Worm (Caenorhabditis elegans) whole organism, young adult: ENCODE data around the gene T22D1.8.

Source experiments
- B0019.2 ChIP-seq: fragments of 200-800 bp; sonication (Bioruptor generic); conservative IDR thresholded peaks from 2 replicates; pipeline ENCODE4 v1.3.6; 2022; ENCODE audit warnings: missing genetic modification reagents, missing genetic modification characterization, missing compliant biosample characterization
- B0261.1 ChIP-seq: sonication (generic microtip); optimal IDR thresholded peaks from 2 replicates; lab custom pipeline; 2016; ENCODE audit warnings: mild to moderate bottlenecking, missing genetic modification characterization, moderate library complexity, missing compliant biosample characterization
- B0336.3 ChIP-seq: fragments of 200-800 bp; sonication (Bioruptor generic); IDR thresholded peaks from 2 replicates; pipeline ENCODE4 v1.3.6; 2022; ENCODE audit warnings: missing genetic modification characterization, missing compliant biosample characterization
- F49E8.2 ChIP-seq: sonication (generic microtip); optimal IDR thresholded peaks from 3 replicates; lab custom pipeline; 2017; ENCODE audit warnings: missing genetic modification characterization, mild to moderate bottlenecking, missing compliant biosample characterization, antibody characterized with exemption, moderate library complexity; ENCODE audit not compliant: insufficient read depth
- F52B5.7 ChIP-seq: sonication (generic microtip); optimal IDR thresholded peaks from 2 replicates; lab custom pipeline; 2016; ENCODE audit warnings: mild to moderate bottlenecking, missing genetic modification characterization, missing compliant biosample characterization
- F55B11.4 ChIP-seq: sonication (generic microtip); optimal IDR thresholded peaks from 2 replicates; lab custom pipeline; 2016; ENCODE audit warnings: missing compliant biosample characterization, missing genetic modification characterization, borderline replicate concordance; ENCODE audit not compliant: insufficient read depth
- F57C9.4 ChIP-seq: sonication (generic microtip); optimal IDR thresholded peaks from 2 replicates; lab custom pipeline; 2017; ENCODE audit warnings: mild to moderate bottlenecking, missing genetic modification characterization, missing compliant biosample characterization
- K12H6.12 ChIP-seq: fragments of 200-800 bp; sonication (Bioruptor generic); optimal IDR thresholded peaks from 2 replicates; lab custom pipeline; 2018; ENCODE audit warnings: mild to moderate bottlenecking, missing genetic modification characterization, missing compliant biosample characterization
- Y53G8AR.9 ChIP-seq: fragments of 200-800 bp; sonication (Bioruptor generic); conservative IDR thresholded peaks from 2 replicates; pipeline ENCODE4 v1.3.6; 2022; ENCODE audit warnings: missing genetic modification reagents, missing genetic modification characterization, missing compliant biosample characterization
- Y56A3A.18 ChIP-seq: fragments of 200-800 bp; sonication (Bioruptor generic); IDR thresholded peaks from 2 replicates; pipeline ENCODE4 v1.3.6; 2022; ENCODE audit warnings: missing genetic modification reagents, missing genetic modification characterization, missing compliant biosample characterization
- ama-1 ChIP-seq, 3 experiments: fragments of 150-350 bp in 1 of 3; sonication (generic microtip) in 2 of 3; optimal IDR thresholded peaks; 2 replicates each; lab custom pipeline; 2014 to 2018; ENCODE audit warnings: missing biosample characterization in 2 of 3, missing genetic modification characterization in 2 of 3, missing genetic modification reagents in 2 of 3
- aptf-2 ChIP-seq: fragments of 200-800 bp; sonication (Bioruptor generic); conservative IDR thresholded peaks from 2 replicates; pipeline ENCODE4 v1.3.6; 2022; ENCODE audit warnings: missing genetic modification reagents, missing genetic modification characterization, missing compliant biosample characterization
- atf-7 ChIP-seq: sonication (generic microtip); optimal IDR thresholded peaks from 2 replicates; lab custom pipeline; 2017; ENCODE audit warnings: mild to moderate bottlenecking, missing genetic modification characterization, missing compliant biosample characterization
- ceh-40 ChIP-seq: fragments of 200-800 bp; sonication (Bioruptor generic); IDR thresholded peaks from 2 replicates; pipeline ENCODE4 v1.3.6; 2022; ENCODE audit warnings: missing genetic modification characterization, missing compliant biosample characterization
- chd-7 ChIP-seq: sonication (generic microtip); optimal IDR thresholded peaks from 2 replicates; lab custom pipeline; 2016; ENCODE audit warnings: mild to moderate bottlenecking, missing genetic modification characterization, moderate library complexity, missing compliant biosample characterization
- die-1 ChIP-seq: sonication (generic microtip); optimal IDR thresholded peaks from 2 replicates; lab custom pipeline; 2016; ENCODE audit warnings: missing genotype, mild to moderate bottlenecking, missing genetic modification characterization, missing compliant biosample characterization
- efl-1 ChIP-seq: fragments of 150-350 bp; optimal IDR thresholded peaks from 2 replicates; lab custom pipeline; 2014; ENCODE audit warnings: missing biosample characterization, missing genetic modification reagents, missing genetic modification characterization
- egrh-3 ChIP-seq: fragments of 200-800 bp; sonication (Bioruptor generic); IDR thresholded peaks from 2 replicates; pipeline ENCODE4 v1.3.6; 2022; ENCODE audit warnings: missing genetic modification reagents, missing genetic modification characterization, missing compliant biosample characterization
- hlh-12 ChIP-seq: sonication (generic microtip); optimal IDR thresholded peaks from 2 replicates; lab custom pipeline; 2016; ENCODE audit warnings: missing genetic modification characterization, missing compliant biosample characterization
- let-526 ChIP-seq: fragments of 200-800 bp; sonication (Bioruptor generic); IDR thresholded peaks from 2 replicates; pipeline ENCODE4 v1.3.6; 2022; ENCODE audit warnings: missing genetic modification reagents, missing genetic modification characterization, missing compliant biosample characterization
- let-607 ChIP-seq, 2 experiments: fragments of 200-800 bp in 1 of 2; sonication (Bioruptor generic) in 1 of 2; sonication (generic microtip) in 1 of 2; optimal IDR thresholded peaks; 2 replicates each; lab custom pipeline; 2016 to 2018; ENCODE audit warnings: mild to moderate bottlenecking in 2 of 2, missing compliant biosample characterization in 2 of 2, missing genetic modification characterization in 2 of 2, moderate library complexity in 2 of 2, missing genotype in 1 of 2
- lin-35 ChIP-seq, 3 experiments: fragments of 150-350 bp in 2 of 3; sonication (generic microtip) in 1 of 3; optimal IDR thresholded peaks; 2 replicates each; lab custom pipeline; 2014 to 2018; ENCODE audit warnings: missing biosample characterization in 3 of 3, missing genetic modification characterization in 3 of 3, missing genetic modification reagents in 3 of 3
- lsl-1 ChIP-seq: fragments of 200-800 bp; sonication (Bioruptor generic); optimal IDR thresholded peaks from 2 replicates; lab custom pipeline; 2018; ENCODE audit warnings: mild to moderate bottlenecking, missing genetic modification characterization, moderate library complexity, missing compliant biosample characterization
- madf-10 ChIP-seq: sonication (generic microtip); optimal IDR thresholded peaks from 2 replicates; lab custom pipeline; 2016; ENCODE audit warnings: mild to moderate bottlenecking, missing genetic modification characterization, missing compliant biosample characterization
- mcd-1 ChIP-seq: fragments of 200-800 bp; sonication (Bioruptor generic); IDR thresholded peaks from 2 replicates; pipeline ENCODE4 v1.3.6; 2022; ENCODE audit warnings: missing genetic modification reagents, missing genetic modification characterization, missing compliant biosample characterization
- mel-28 ChIP-seq: sonication (generic microtip); optimal IDR thresholded peaks from 2 replicates; lab custom pipeline; 2016; ENCODE audit warnings: borderline replicate concordance, mild to moderate bottlenecking, missing genetic modification characterization, missing compliant biosample characterization
- mes-4 ChIP-seq: sonication (generic microtip); optimal IDR thresholded peaks from 2 replicates; lab custom pipeline; 2016; ENCODE audit warnings: missing genotype, missing genetic modification characterization, missing compliant biosample characterization
- nfya-1 ChIP-seq: sonication (generic microtip); optimal IDR thresholded peaks from 2 replicates; lab custom pipeline; 2017; ENCODE audit warnings: antibody characterized with exemption, missing compliant biosample characterization, missing genetic modification characterization, borderline replicate concordance; ENCODE audit not compliant: insufficient read depth
- nfyb-1 ChIP-seq: fragments of 200-800 bp; sonication (Bioruptor generic); IDR thresholded peaks from 2 replicates; pipeline ENCODE4 v1.3.6; 2022; ENCODE audit warnings: missing genetic modification reagents, missing genetic modification characterization, missing compliant biosample characterization
- rcor-1 ChIP-seq: fragments of 200-800 bp; sonication (Bioruptor generic); IDR thresholded peaks from 2 replicates; pipeline ENCODE4 v1.3.6; 2022; ENCODE audit warnings: missing genetic modification reagents, missing genetic modification characterization, missing compliant biosample characterization
- rec-8 ChIP-seq, 2 experiments: sonication (generic microtip); optimal IDR thresholded peaks; 2 replicates each; lab custom pipeline; 2016; ENCODE audit warnings: mild to moderate bottlenecking in 2 of 2, missing genetic modification characterization in 2 of 2, missing genetic modification reagents in 2 of 2, missing genotype in 2 of 2, missing biosample characterization in 1 of 2, missing compliant biosample characterization in 1 of 2, moderate library complexity in 1 of 2
- sdz-38 ChIP-seq: sonication (generic microtip); optimal IDR thresholded peaks from 2 replicates; lab custom pipeline; 2016; ENCODE audit warnings: missing genotype, missing genetic modification characterization, missing compliant biosample characterization
- sea-2 ChIP-seq: fragments of 200-800 bp; sonication (Bioruptor generic); IDR thresholded peaks from 2 replicates; pipeline ENCODE4 v1.3.6; 2022; ENCODE audit warnings: missing genetic modification characterization, missing compliant biosample characterization
- snpc-1.1 ChIP-seq: sonication (generic microtip); optimal IDR thresholded peaks from 2 replicates; lab custom pipeline; 2017; ENCODE audit warnings: missing genetic modification characterization, mild to moderate bottlenecking, missing compliant biosample characterization, antibody characterized with exemption, moderate library complexity, missing genotype, missing genetic modification reagents; ENCODE audit not compliant: insufficient read depth
- snpc-3.4 ChIP-seq: sonication (generic microtip); optimal IDR thresholded peaks from 2 replicates; lab custom pipeline; 2017; ENCODE audit warnings: missing genetic modification characterization, mild to moderate bottlenecking, missing compliant biosample characterization, antibody characterized with exemption, moderate library complexity, missing genotype, missing genetic modification reagents
- tbp1 ChIP-seq: fragments of 200-800 bp; sonication (Bioruptor generic); optimal IDR thresholded peaks from 2 replicates; lab custom pipeline; 2018; ENCODE audit warnings: mild to moderate bottlenecking, missing genetic modification characterization, missing compliant biosample characterization
- xnd-1 ChIP-seq: sonication (generic microtip); optimal IDR thresholded peaks from 2 replicates; lab custom pipeline; 2016; ENCODE audit warnings: missing genotype, missing genetic modification reagents, missing genetic modification characterization, missing compliant biosample characterization

T22D1.8 gene

DNA sequence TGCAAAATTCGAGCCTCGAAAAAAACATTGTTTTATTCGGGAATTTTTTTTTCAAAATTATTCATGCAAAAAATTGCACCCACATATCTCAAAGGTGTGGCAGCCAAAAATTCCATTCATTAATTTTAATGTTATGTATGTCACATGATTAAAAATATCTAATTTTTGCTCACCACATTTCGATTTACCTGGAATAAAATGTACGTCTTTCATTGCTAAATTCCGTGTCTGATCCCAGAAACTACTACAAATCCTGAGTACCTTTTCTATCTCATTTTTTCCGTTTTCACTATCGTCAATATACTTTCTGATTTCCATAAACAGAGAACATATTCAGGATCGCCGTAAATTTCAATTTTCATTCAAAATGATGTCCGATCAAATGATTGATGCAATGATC lies 33.2 kb downstream of the T22D1.8 start, which contains the start of gene srx-19:
srx-19 (plus strand) TSS at position 301 of the 400 bp plus-strand sequence.
- no peak for TF ChIP-seq F49E8.2
- TF ChIP-seq F52B5.7 (tag; lab: Kevin White, UChicago) = no peak
- TF ChIP-seq mes-4 (tag; lab: Kevin White, UChicago) = no peak
- TF ChIP-seq hlh-12 (tag; lab: Kevin White, UChicago) = no peak
- TF ChIP-seq B0261.1 (tag; lab: Kevin White, UChicago) = no peak
- TF ChIP-seq chd-7 (tag; lab: Kevin White, UChicago) = no peak
- TF ChIP-seq F55B11.4 (tag; lab: Kevin White, UChicago) = no peak
- no peak for TF ChIP-seq B0019.2 (GFP tag; lab: Robert Waterston, UW)
- no peak for TF ChIP-seq tbp1 (GFP tag; lab: Kevin White, UChicago)
- no peak for TF ChIP-seq ama-1 (optimal IDR thresholded peaks at IDR 0.05; lab: Kevin White, UChicago)
- no peak for TF ChIP-seq ama-1 (GFP tag; optimal IDR thresholded peaks at IDR 0.05; lab: Kevin White, UChicago)
- no peak for TF ChIP-seq atf-7
- no peak for TF ChIP-seq F57C9.4 (tag; lab: Kevin White, UChicago)
- no peak for TF ChIP-seq mel-28
- no peak for TF ChIP-seq egrh-3 (GFP tag; lab: Robert Waterston, UW)
- no peak for TF ChIP-seq madf-10
- TF ChIP-seq nfyb-1 = no peak
- no peak for TF ChIP-seq aptf-2 (GFP tag; lab: Robert Waterston, UW)
- TF ChIP-seq sea-2 (GFP tag; lab: Robert Waterston, UW) = no peak
- TF ChIP-seq, all 124 proteins: peak for 0

ce11 chrIV:6867791-6868190 lies 38.4 kb downstream of the T22D1.8 start, which contains the start of gene srx-20:
TSS of gene srx-20 (plus strand) at chrIV:6868091.
- TF ChIP-seq rec-8 (tag; optimal IDR thresholded peaks at IDR 0.05; lab: Kevin White, UChicago) = no peak
- TF ChIP-seq die-1 = no peak
- no peak for TF ChIP-seq snpc-3.4 (tag; lab: Kevin White, UChicago)
- no peak for TF ChIP-seq Y56A3A.18 (GFP tag; lab: Robert Waterston, UW)
- no peak for TF ChIP-seq efl-1 (GFP tag; lab: Kevin White, UChicago)
- TF ChIP-seq let-607 (tag; optimal IDR thresholded peaks at IDR 0.05; lab: Kevin White, UChicago) = no peak
- no peak for TF ChIP-seq mcd-1 (GFP tag; lab: Robert Waterston, UW)
- no peak for TF ChIP-seq ceh-40
- no peak for TF ChIP-seq let-526 (GFP tag; lab: Robert Waterston, UW)
- TF ChIP-seq sdz-38 (tag; lab: Kevin White, UChicago) = no peak
- no peak for TF ChIP-seq nfya-1 (tag; lab: Kevin White, UChicago)
- TF ChIP-seq Y53G8AR.9 (GFP tag; lab: Robert Waterston, UW) = no peak
- TF ChIP-seq K12H6.12 (tag; lab: Kevin White, UChicago) = no peak
- no peak for TF ChIP-seq rcor-1 (GFP tag; lab: Robert Waterston, UW)
- TF ChIP-seq snpc-1.1 (tag; lab: Kevin White, UChicago) = no peak
- TF ChIP-seq lin-35 (GFP tag; optimal IDR thresholded peaks at IDR 0.05; lab: Kevin White, UChicago) = no peak
- TF ChIP-seq, all 124 proteins: peak for 0

ce11 chrIV:6859270-6859669 lies 46.9 kb downstream of the T22D1.8 start, which contains the start of gene R13H7.2:
TSS of gene R13H7.2 (minus strand) at chrIV:6859370.
- TF ChIP-seq lsl-1 (GFP tag; lab: Kevin White, UChicago) (no peak), xnd-1 (no peak), B0336.3 (GFP tag; lab: Robert Waterston, UW) (no peak)
- TF ChIP-seq, all 124 proteins: peak for 0
